Worm (Caenorhabditis elegans): ENCODE data around the gene F08F1.9.

DNA sequence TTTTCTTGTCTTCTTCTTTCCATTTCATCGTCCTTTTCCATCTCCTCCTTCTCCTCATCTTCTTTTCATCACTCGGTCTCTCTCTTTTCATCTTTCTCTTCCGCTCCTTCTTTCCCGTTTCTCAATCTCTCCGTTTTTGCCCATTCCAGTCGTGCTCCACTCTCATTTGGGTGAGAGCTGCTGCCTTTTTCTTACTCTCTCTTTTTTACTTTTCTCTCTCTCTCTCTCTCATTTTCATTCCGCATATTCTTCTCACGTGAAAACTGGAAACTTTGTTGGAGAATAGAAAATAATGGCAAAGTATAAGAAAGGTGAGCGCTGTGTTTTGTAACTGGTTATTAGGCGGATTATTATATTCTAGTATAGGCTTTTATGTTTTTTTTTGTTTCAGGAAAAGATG lies 32.3 kb downstream of the F08F1.9 start, which contains the start of gene tbc-18:
- no peak for TF ChIP-seq ama-1 (optimal IDR thresholded peaks at IDR 0.05)
- TF ChIP-seq ama-1 (GFP tag; optimal IDR thresholded peaks at IDR 0.05) = no peak
- TF ChIP-seq dpl-1 (GFP tag; optimal IDR thresholded peaks at IDR 0.05) = no peak
- no peak for TF ChIP-seq ceh-27 (GFP tag; optimal IDR thresholded peaks at IDR 0.05)
- TF ChIP-seq snpc-1.1 (tag; optimal IDR thresholded peaks at IDR 0.05; ENCODE audit: insufficient read depth) = no peak
- TF ChIP-seq lir-1 (GFP tag; conservative IDR thresholded peaks at IDR 0.05) = no peak
- no peak for TF ChIP-seq nfyb-1 (GFP tag; IDR thresholded peaks at IDR 0.05)
- no peak for TF ChIP-seq ztf-18 (tag; optimal IDR thresholded peaks at IDR 0.05)
- no peak for TF ChIP-seq hsf-1 (GFP tag; IDR thresholded peaks at IDR 0.05)
- no peak for TF ChIP-seq ceh-79 (tag; optimal IDR thresholded peaks at IDR 0.05)
- no peak for TF ChIP-seq madf-3 (GFP tag; IDR thresholded peaks at IDR 0.05)
- TF ChIP-seq ets-4 (GFP tag; optimal IDR thresholded peaks at IDR 0.05) = no peak
- TF ChIP-seq athp-1 (tag; optimal IDR thresholded peaks at IDR 0.05) = no peak
